Worm (Caenorhabditis elegans) whole organism, midembryonic: ENCODE measurements around the gene adah-1.

Source experiments
- T22C8.4 ChIP-seq: fragments of 200-800 bp; sonication (Bioruptor generic); IDR thresholded peaks from 2 replicates; pipeline ENCODE4 v1.3.6; 2022; ENCODE audit warnings: missing genetic modification characterization, missing compliant biosample characterization
- cog-1 ChIP-seq: sonication (generic microtip); optimal IDR thresholded peaks from 2 replicates; lab custom pipeline; 2016; ENCODE audit warnings: missing genetic modification characterization, missing compliant biosample characterization
- flt-1 ChIP-seq: fragments of 200-800 bp; sonication (Bioruptor generic); IDR thresholded peaks from 2 replicates; pipeline ENCODE4 v1.3.6; 2022; ENCODE audit warnings: missing genetic modification characterization, missing compliant biosample characterization
- klf-2 ChIP-seq: fragments of 200-800 bp; sonication (Bioruptor generic); conservative IDR thresholded peaks from 2 replicates; pipeline ENCODE4 v1.3.6; 2022; ENCODE audit warnings: missing genetic modification reagents, missing genetic modification characterization, missing compliant biosample characterization
- tab-1 ChIP-seq: fragments of 200-800 bp; sonication (Bioruptor generic); IDR thresholded peaks from 2 replicates; pipeline ENCODE4 v1.3.6; 2022; ENCODE audit warnings: missing genetic modification characterization, missing compliant biosample characterization

DNA sequence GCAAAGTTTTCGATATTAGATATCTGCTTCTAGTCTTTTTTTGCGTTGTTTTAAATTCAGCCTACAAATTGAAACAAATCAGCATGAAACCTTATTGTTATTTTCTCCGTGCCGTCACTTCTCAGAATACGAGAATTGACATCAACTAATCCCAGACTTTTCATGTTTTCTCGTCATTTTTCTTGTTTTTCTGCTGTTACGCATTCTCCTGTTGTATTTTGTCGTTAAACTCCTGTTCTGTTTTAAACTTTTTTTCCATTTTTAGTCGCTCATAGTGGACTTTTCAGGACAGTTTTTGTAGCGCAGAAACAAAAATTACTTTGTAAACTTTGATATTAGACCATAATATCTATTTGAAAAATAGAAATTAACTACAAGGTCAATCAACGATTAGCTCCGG, 1.8 kb upstream of the adah-1 start:
- no peak for TF ChIP-seq T22C8.4 (GFP tag; lab: Robert Waterston, UW)
- TF ChIP-seq tab-1 (GFP tag; lab: Robert Waterston, UW): no peak
- no peak for TF ChIP-seq klf-2
- TF ChIP-seq cog-1 (tag; lab: Kevin White, UChicago): no peak
- TF ChIP-seq flt-1 (GFP tag; lab: Robert Waterston, UW): no peak
